Worm (Caenorhabditis elegans) whole organism, midembryonic: Measurements from ENCODE around the gene C54D10.4.

Experiments used
- T22C8.4 ChIP-seq: fragments of 200-800 bp; sonication (Bioruptor generic); IDR thresholded peaks from 2 replicates; pipeline ENCODE4 v1.3.6; 2022; ENCODE audit warnings: missing genetic modification characterization, missing compliant biosample characterization
- cog-1 ChIP-seq: sonication (generic microtip); optimal IDR thresholded peaks from 2 replicates; lab custom pipeline; 2016; ENCODE audit warnings: missing genetic modification characterization, missing compliant biosample characterization
- flt-1 ChIP-seq: fragments of 200-800 bp; sonication (Bioruptor generic); IDR thresholded peaks from 2 replicates; pipeline ENCODE4 v1.3.6; 2022; ENCODE audit warnings: missing genetic modification characterization, missing compliant biosample characterization
- ref-1 ChIP-seq: fragments of 200-800 bp; sonication (Bioruptor generic); conservative IDR thresholded peaks from 2 replicates; pipeline ENCODE4 v1.3.6; 2022; ENCODE audit warnings: missing genetic modification reagents, missing genetic modification characterization, missing compliant biosample characterization
- tab-1 ChIP-seq: fragments of 200-800 bp; sonication (Bioruptor generic); IDR thresholded peaks from 2 replicates; pipeline ENCODE4 v1.3.6; 2022; ENCODE audit warnings: missing genetic modification characterization, missing compliant biosample characterization
- ztf-23 ChIP-seq: fragments of 200-800 bp; sonication (Bioruptor generic); IDR thresholded peaks from 2 replicates; pipeline ENCODE4 v1.3.6; 2022; ENCODE audit warnings: missing genetic modification reagents, missing genetic modification characterization, missing compliant biosample characterization
- ztf-29 ChIP-seq: fragments of 200-800 bp; sonication (Bioruptor generic); IDR thresholded peaks from 2 replicates; pipeline ENCODE4 v1.3.6; 2022; ENCODE audit warnings: missing genetic modification reagents, missing genetic modification characterization, missing compliant biosample characterization

- TF ChIP-seq T22C8.4 (GFP tag; lab: Robert Waterston, UW) (0 out of 2 replicates have a peak, but pooled peaks have one; percentile 23), cog-1 (tag; lab: Kevin White, UChicago) (peak; percentile 87), ztf-29 (GFP tag; lab: Robert Waterston, UW) (no peak), tab-1 (GFP tag; lab: Robert Waterston, UW) (no peak), flt-1 (no peak), ref-1 (GFP tag; lab: Robert Waterston, UW) (no peak), ztf-23 (GFP tag; lab: Robert Waterston, UW) (no peak)
Observed at ce11 chrV:12465399-12465798, 44.7 kb upstream of the C54D10.4 start.
